Worm (Caenorhabditis elegans) whole organism, late embryonic: ENCODE measurements around the gene bir-2.

ENCODE experiments used
- F13H6.1 ChIP-seq: sonication (generic microtip); optimal IDR thresholded peaks from 2 replicates; lab custom pipeline; 2016; ENCODE audit warnings: missing genetic modification characterization, missing compliant biosample characterization
- ama-1 ChIP-seq: fragments of 150-350 bp; optimal IDR thresholded peaks from 2 replicates; lab custom pipeline; 2014
- hlh-15 ChIP-seq: sonication (generic microtip); optimal IDR thresholded peaks from 2 replicates; lab custom pipeline; 2016; ENCODE audit warnings: missing genetic modification characterization, missing compliant biosample characterization
- lim-6 ChIP-seq: sonication (generic microtip); optimal IDR thresholded peaks from 2 replicates; lab custom pipeline; 2016; ENCODE audit warnings: missing genetic modification characterization, missing compliant biosample characterization
- lin-11 ChIP-seq: fragments of 200-800 bp; sonication (Bioruptor generic); optimal IDR thresholded peaks from 2 replicates; lab custom pipeline; 2018; ENCODE audit warnings: mild to moderate bottlenecking, missing genetic modification characterization, missing compliant biosample characterization
- pag-3 ChIP-seq: sonication (generic microtip); optimal IDR thresholded peaks from 2 replicates; lab custom pipeline; 2016; ENCODE audit warnings: missing compliant biosample characterization, missing genetic modification characterization, borderline replicate concordance
- pha-4 ChIP-seq: fragments of 150-350 bp; optimal IDR thresholded peaks from 2 replicates; lab custom pipeline; 2018; ENCODE audit warnings: missing biosample characterization, missing genetic modification reagents, missing genetic modification characterization
- pros-1 ChIP-seq: fragments of 150-350 bp; optimal IDR thresholded peaks from 2 replicates; lab custom pipeline; 2014; ENCODE audit warnings: missing biosample characterization, missing genetic modification reagents, missing genetic modification characterization
- rnt-1 ChIP-seq: sonication (generic microtip); optimal IDR thresholded peaks from 2 replicates; lab custom pipeline; 2016; ENCODE audit warnings: missing genetic modification characterization, missing compliant biosample characterization
- unc-42 ChIP-seq: sonication (generic microtip); optimal IDR thresholded peaks from 2 replicates; lab custom pipeline; 2016; ENCODE audit warnings: missing genotype, missing genetic modification characterization, missing compliant biosample characterization
- unc-86 ChIP-seq: sonication (generic microtip); optimal IDR thresholded peaks from 2 replicates; lab custom pipeline; 2016; ENCODE audit warnings: missing genetic modification characterization, missing compliant biosample characterization
- ztf-16 ChIP-seq: sonication (generic microtip); optimal IDR thresholded peaks from 2 replicates; lab custom pipeline; 2017; ENCODE audit warnings: missing genetic modification characterization, missing compliant biosample characterization

ce11 chrV:13611782-13612181 is 43.1 kb downstream of the bir-2 start, which contains the start of gene spig-9:
- TF ChIP-seq rnt-1 (tag; lab: Kevin White, UChicago) (no peak), hlh-15 (tag; lab: Kevin White, UChicago) (no peak), F13H6.1 (tag; lab: Kevin White, UChicago) (no peak), ztf-16 (tag; lab: Kevin White, UChicago) (no peak), unc-86 (tag; lab: Kevin White, UChicago) (no peak), ama-1 (lab: Kevin White, UChicago) (no peak), lim-6 (no peak), lin-11 (tag; lab: Kevin White, UChicago) (no peak), pros-1 (no peak), unc-42 (tag; lab: Kevin White, UChicago) (no peak), pha-4 (tag; lab: Kevin White, UChicago) (no peak), pag-3 (tag; lab: Kevin White, UChicago) (no peak)
